Fruit fly (Drosophila melanogaster) whole organism, pupa: Measurements from ENCODE around the gene CG11977.

Source experiments
- CG10348 ChIP-seq: fragments of 200-800 bp; sonication (Bioruptor generic); IDR thresholded peaks from 2 replicates; pipeline ENCODE4 v1.3.6; 2022; ENCODE audit warnings: missing biosample characterization, missing genetic modification characterization
- CG12605 ChIP-seq: fragments of 200-800 bp; sonication (Bioruptor generic); IDR thresholded peaks from 2 replicates; pipeline ENCODE4 v1.3.6; 2022; ENCODE audit warnings: missing biosample characterization, missing genetic modification characterization
- CG13204 ChIP-seq: fragments of 200-800 bp; sonication (Bioruptor generic); optimal IDR thresholded peaks from 2 replicates; lab custom pipeline; 2018; ENCODE audit warnings: missing biosample characterization, mild to moderate bottlenecking, missing genetic modification characterization, moderate library complexity
- CG14655 ChIP-seq: fragments of 200-800 bp; sonication (Bioruptor generic); optimal IDR thresholded peaks from 3 replicates; lab custom pipeline; 2017; ENCODE audit warnings: mild to moderate bottlenecking, missing biosample characterization, missing genetic modification reagents, missing genetic modification characterization
- CG15710 ChIP-seq: fragments of 200-800 bp; sonication (Bioruptor generic); optimal IDR thresholded peaks from 2 replicates; lab custom pipeline; 2018; ENCODE audit warnings: missing biosample characterization, mild to moderate bottlenecking, missing genetic modification characterization, moderate library complexity
- CG17806 ChIP-seq: fragments of 200-800 bp; sonication (Bioruptor generic); optimal IDR thresholded peaks from 2 replicates; lab custom pipeline; 2018; ENCODE audit warnings: missing biosample characterization, mild to moderate bottlenecking, missing genetic modification characterization, moderate library complexity
- CG32121 ChIP-seq: fragments of 200-800 bp; sonication (Bioruptor generic); IDR thresholded peaks from 2 replicates; pipeline ENCODE4 v1.3.6; 2022; ENCODE audit warnings: missing biosample characterization, missing genetic modification characterization
- CG34367 ChIP-seq: fragments of 200-800 bp; sonication (Bioruptor generic); optimal IDR thresholded peaks from 2 replicates; lab custom pipeline; 2018; ENCODE audit warnings: missing biosample characterization, mild to moderate bottlenecking, missing genetic modification characterization
- CG4496 ChIP-seq: fragments of 200-800 bp; sonication (Bioruptor generic); IDR thresholded peaks from 3 replicates; pipeline ENCODE4 v1.3.6; 2022; ENCODE audit warnings: missing biosample characterization, missing genetic modification characterization
- CG8159 ChIP-seq: fragments of 200-800 bp; sonication (Bioruptor generic); optimal IDR thresholded peaks from 3 replicates; lab custom pipeline; 2018; ENCODE audit warnings: missing biosample characterization, mild to moderate bottlenecking, missing genetic modification characterization, moderate library complexity
- CG8301 ChIP-seq: fragments of 200-800 bp; sonication (Bioruptor generic); optimal IDR thresholded peaks from 2 replicates; lab custom pipeline; 2018; ENCODE audit warnings: missing biosample characterization, mild to moderate bottlenecking, missing genetic modification characterization
- CG9948 ChIP-seq: fragments of 200-800 bp; sonication (Bioruptor generic); optimal IDR thresholded peaks from 2 replicates; lab custom pipeline; 2018; ENCODE audit warnings: missing biosample characterization, mild to moderate bottlenecking, missing genetic modification characterization, moderate library complexity
- D1 ChIP-seq: fragments of 200-800 bp; sonication (Bioruptor generic); optimal IDR thresholded peaks from 2 replicates; lab custom pipeline; 2018; ENCODE audit warnings: missing biosample characterization, mild to moderate bottlenecking, missing genetic modification characterization, moderate library complexity
- EcR ChIP-seq: fragments of 200-800 bp; sonication (Bioruptor generic); optimal IDR thresholded peaks from 3 replicates; lab custom pipeline; 2019; ENCODE audit warnings: missing biosample characterization, missing genetic modification characterization, mild to moderate bottlenecking, moderate library complexity, missing genetic modification reagents
- Ets98B ChIP-seq: fragments of 200-800 bp; sonication (Bioruptor generic); IDR thresholded peaks from 2 replicates; pipeline ENCODE4 v1.3.6; 2022; ENCODE audit warnings: missing biosample characterization, missing genetic modification characterization
- Pif1A ChIP-seq: fragments of 200-800 bp; sonication (Bioruptor generic); optimal IDR thresholded peaks from 3 replicates; lab custom pipeline; 2016; ENCODE audit warnings: missing biosample characterization, missing genetic modification characterization
- Pif1B ChIP-seq: fragments of 200-800 bp; sonication (Bioruptor generic); optimal IDR thresholded peaks from 3 replicates; lab custom pipeline; 2016; ENCODE audit warnings: missing biosample characterization, missing genetic modification characterization
- Snoo ChIP-seq: fragments of 200-800 bp; sonication (Bioruptor generic); optimal IDR thresholded peaks from 3 replicates; lab custom pipeline; 2017; ENCODE audit warnings: missing biosample characterization, mild to moderate bottlenecking, missing genetic modification characterization, inconsistent platforms
- fd96Ca ChIP-seq: fragments of 200-800 bp; sonication (Bioruptor generic); IDR thresholded peaks from 3 replicates; pipeline ENCODE4 v1.3.6; 2022; ENCODE audit warnings: missing biosample characterization, missing genetic modification characterization
- gl ChIP-seq: fragments of 200-800 bp; sonication (Bioruptor generic); optimal IDR thresholded peaks from 2 replicates; lab custom pipeline; 2018; ENCODE audit warnings: missing biosample characterization, mild to moderate bottlenecking, missing genetic modification characterization
- rn ChIP-seq: fragments of 200-800 bp; sonication (Bioruptor generic); IDR thresholded peaks from 2 replicates; pipeline ENCODE4 v1.3.6; 2022; ENCODE audit warnings: missing biosample characterization, missing genetic modification characterization

CG11977 gene

DNA sequence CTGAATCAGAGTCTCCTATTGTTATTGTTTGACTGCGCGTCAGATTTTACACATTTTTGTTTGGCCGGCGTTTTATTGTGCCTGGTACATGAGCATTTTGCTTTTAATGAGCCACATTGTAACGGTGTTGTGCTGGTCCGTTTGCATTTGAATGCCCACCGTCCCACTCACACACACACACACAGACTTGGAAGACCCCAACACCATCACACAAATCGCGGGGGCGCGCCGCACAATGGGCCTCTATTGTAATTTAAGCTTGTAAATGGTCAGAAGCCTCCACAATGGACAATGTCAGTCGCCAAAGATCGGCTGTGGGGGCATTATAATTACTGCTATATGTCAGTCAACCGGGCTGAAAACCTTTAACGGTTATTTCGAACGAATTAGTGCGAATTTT, 41.2 kb upstream of the CG11977 start:
- TF ChIP-seq Pif1B (GFP tag; lab: Kevin White, UChicago) (no peak), CG4496 (GFP tag; lab: Robert Waterston, UW) (no peak), CG9948 (tag; lab: Kevin White, UChicago) (no peak), CG8159 (no peak), CG14655 (no peak), CG32121 (GFP tag; lab: Robert Waterston, UW) (no peak), EcR (GFP tag; lab: Kevin White, UChicago) (no peak), gl (tag; lab: Kevin White, UChicago) (no peak), CG13204 (GFP tag; lab: Kevin White, UChicago) (no peak), CG15710 (tag; lab: Kevin White, UChicago) (no peak), fd96Ca (GFP tag; lab: Robert Waterston, UW) (no peak), Ets98B (no peak), CG34367 (no peak)

DNA sequence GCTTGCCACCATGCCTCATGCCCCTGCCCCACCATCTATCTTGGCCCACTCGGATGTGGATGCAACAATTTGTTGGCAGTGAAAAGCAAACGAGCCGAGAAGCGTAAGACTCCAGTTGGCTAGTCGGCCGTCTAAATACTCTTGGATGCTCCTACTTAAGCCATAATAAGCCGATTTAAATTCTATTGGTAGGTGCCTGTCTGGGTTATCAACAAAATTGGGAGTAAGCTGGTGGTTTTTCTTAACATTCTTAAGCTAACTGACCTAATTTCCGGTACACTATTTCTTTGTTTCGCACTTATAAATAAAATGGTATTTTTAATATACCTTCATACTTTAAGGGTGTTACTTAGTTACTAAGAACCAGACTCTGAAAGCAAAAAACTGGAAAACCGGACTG, 39.8 kb upstream of the CG11977 start:
- TF ChIP-seq Snoo (tag; lab: Kevin White, UChicago), result no peak
- TF ChIP-seq CG17806 (tag; lab: Kevin White, UChicago), result peak; percentile 33
- TF ChIP-seq CG32121 (GFP tag; lab: Robert Waterston, UW), result no peak
- TF ChIP-seq CG8301 (tag; lab: Kevin White, UChicago), result peak; percentile 20
- peak; percentile 9 for TF ChIP-seq Pif1B (GFP tag; lab: Kevin White, UChicago)
- TF ChIP-seq CG14655, result peak; percentile 38
- TF ChIP-seq CG9948 (tag; lab: Kevin White, UChicago), result peak; percentile 11
- TF ChIP-seq CG8159, result peak; percentile 48
- TF ChIP-seq Pif1A, result peak; percentile 38
- peak; percentile 24 for TF ChIP-seq CG34367
- peak; percentile 28 for TF ChIP-seq CG15710 (tag; lab: Kevin White, UChicago)
- TF ChIP-seq CG10348 (GFP tag; lab: Robert Waterston, UW), result no peak

DNA sequence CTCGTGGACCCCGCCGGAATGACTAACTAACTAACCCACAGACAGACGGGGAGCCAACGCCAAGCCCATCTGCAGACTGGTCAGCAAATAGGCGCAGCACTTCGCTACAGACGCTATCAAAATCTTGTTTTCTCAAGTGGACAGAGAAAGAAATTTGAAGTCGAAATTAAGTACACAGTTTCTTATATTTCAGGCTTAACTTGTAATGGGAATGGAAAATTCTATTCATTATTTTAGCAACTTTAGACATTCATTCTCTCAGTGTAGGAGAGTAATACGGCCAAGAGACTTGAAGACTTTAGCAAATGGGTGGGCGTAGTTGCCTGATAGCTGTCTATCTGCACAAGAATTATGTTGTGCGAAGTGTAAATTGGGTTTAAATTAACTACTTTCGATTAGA, 39.2 kb upstream of the CG11977 start:
- TF ChIP-seq CG12605 (peak; percentile 51; the same call in 1 of the 2 replicates), CG13204 (GFP tag; lab: Kevin White, UChicago) (peak; percentile 24), Ets98B (peak; percentile 78), CG34367 (peak; percentile 68), Pif1B (GFP tag; lab: Kevin White, UChicago) (peak; percentile 25), Pif1A (peak; percentile 22), CG17806 (tag; lab: Kevin White, UChicago) (peak; percentile 81), fd96Ca (GFP tag; lab: Robert Waterston, UW) (no peak; the same call in 2 of the 3 replicates), gl (tag; lab: Kevin White, UChicago) (no peak), CG10348 (GFP tag; lab: Robert Waterston, UW) (0 out of 2 replicates have a peak, but pooled peaks have one; percentile 12), EcR (GFP tag; lab: Kevin White, UChicago) (no peak), CG14655 (peak; percentile 76), CG8301 (tag; lab: Kevin White, UChicago) (peak; percentile 74), Snoo (tag; lab: Kevin White, UChicago) (no peak), CG8159 (peak; percentile 70), CG32121 (GFP tag; lab: Robert Waterston, UW) (0 out of 2 replicates have a peak, but pooled peaks have one; percentile 28), CG4496 (GFP tag; lab: Robert Waterston, UW) (peak; percentile 78), CG15710 (tag; lab: Kevin White, UChicago) (peak; percentile 56), CG9948 (tag; lab: Kevin White, UChicago) (peak; percentile 74), rn (GFP tag; lab: Robert Waterston, UW) (no peak), D1 (tag; lab: Kevin White, UChicago) (no peak)

DNA sequence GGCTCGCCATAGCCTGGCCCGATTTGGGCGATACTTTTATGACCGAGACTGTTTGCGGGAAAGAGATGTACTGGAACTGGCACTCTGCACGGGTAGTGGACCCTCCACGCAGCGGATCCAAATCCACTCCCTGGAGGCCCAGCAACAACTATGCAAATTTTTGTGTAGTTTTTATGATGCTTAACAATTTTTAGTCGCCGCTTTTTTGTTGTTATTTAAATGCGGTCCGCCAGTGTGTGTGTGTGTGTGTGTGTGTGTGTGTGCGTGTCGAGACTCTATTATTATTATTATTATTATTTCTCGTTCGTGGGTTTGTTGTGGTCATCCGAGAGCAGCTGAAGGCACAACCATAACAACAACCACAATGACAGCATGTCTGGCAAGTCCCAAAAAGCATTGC, 38.3 kb upstream of the CG11977 start:
- TF ChIP-seq CG15710 (tag; lab: Kevin White, UChicago) (no peak), CG32121 (GFP tag; lab: Robert Waterston, UW) (no peak)

DNA sequence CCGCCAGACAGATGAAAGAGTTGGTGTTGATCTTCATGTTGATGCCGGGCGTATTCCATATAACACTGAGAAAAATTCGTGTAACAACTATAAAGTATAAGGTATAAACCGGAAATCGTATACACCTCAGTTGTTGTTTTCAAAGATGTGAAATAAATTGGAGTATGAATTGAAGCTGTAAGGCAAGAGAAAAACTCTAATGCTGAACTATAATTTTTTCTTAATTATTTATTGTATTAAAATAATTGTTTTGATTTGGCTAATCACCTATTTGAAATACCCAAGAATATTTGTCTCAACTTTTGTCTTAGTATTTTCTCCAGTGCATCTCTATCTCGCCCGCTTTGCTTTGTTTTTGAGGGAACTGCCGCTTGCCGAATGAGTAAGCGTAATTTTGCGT, 37.2 kb upstream of the CG11977 start:
- TF ChIP-seq CG14655 (peak; percentile 43), CG8301 (tag; lab: Kevin White, UChicago) (peak; percentile 53), CG32121 (GFP tag; lab: Robert Waterston, UW) (peak; percentile 53; the same call in 1 of the 2 replicates), rn (GFP tag; lab: Robert Waterston, UW) (no peak)

DNA sequence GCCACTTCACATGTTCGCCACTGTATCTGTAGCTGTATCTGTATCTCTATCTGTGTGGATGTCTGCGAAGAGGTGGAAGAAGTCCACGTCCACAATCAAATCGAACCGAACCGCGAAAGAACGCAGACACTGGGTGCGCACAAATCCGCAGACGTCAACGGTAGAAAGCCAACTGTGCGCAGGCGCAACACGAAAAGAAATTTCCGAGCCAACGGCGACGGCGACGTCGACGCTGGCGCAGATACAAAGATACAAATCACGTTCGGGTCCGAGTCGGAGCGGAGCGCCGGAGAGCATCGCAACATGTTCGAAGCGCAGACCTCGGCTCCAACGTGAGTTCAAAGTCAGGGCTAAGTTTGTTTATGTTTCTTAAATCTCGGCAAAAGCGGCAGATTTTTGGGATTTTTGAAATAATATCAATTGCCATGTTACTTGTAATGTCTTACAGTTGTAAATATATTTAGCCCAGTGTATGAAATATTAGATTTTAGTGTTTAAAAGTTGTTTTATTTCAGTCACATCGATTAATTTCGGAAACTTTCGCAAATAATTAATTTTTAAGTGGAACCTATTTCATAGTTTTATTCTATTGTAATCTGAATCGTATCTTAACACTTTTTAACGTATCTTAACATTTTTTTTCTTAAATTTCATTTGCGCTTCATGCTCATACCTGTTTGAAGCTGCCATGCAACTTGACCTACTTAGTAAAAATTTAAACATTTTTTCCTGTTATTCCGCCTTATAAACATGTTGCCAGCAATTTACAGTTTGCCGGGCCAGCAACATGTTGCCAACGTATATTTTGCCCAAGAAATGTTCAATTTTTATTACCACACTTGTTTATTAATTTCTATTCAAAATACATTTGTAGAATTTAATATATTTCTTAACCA, 34.4 kb upstream of the CG11977 start, which contains the start of gene ich:
ich (minus strand) TSS at position 178 of the 896 bp plus-strand sequence.
- TF ChIP-seq CG10348 (GFP tag; lab: Robert Waterston, UW) (no peak), fd96Ca (GFP tag; lab: Robert Waterston, UW) (0 out of 3 replicates have a peak, but pooled peaks have one; percentile 31), CG8301 (tag; lab: Kevin White, UChicago) (no peak), EcR (GFP tag; lab: Kevin White, UChicago) (peak; percentile 4)
- TF ChIP-seq, all 21 proteins: peak for 2
